Worm (Caenorhabditis elegans): ENCODE data around the gene VB0395L.1.

DNA sequence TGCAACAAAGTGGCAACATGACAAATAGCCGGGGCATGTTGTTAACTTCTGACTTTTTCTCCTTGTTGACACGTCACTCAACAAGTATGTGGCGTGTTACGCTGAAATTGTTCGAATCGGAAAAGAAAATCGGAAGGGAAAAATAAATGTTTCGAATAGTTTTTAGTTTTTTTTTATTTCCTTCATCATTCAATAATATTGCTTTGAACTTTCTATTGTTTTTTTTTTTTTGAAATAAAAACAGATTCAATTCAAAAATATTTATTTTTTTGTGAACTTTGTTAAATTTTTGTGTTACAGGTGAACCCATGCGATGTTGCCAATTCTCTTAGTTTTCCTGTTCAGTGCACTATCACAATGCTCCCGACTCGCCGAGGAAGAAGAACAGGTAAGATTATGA is 32.8 kb upstream of the VB0395L.1 start, which contains the start of gene cpd-2:
- TF ChIP-seq tbx-11 (GFP tag; IDR thresholded peaks at IDR 0.05) (no peak), ceh-13 (GFP tag; optimal IDR thresholded peaks at IDR 0.05) (no peak), ama-1 (optimal IDR thresholded peaks at IDR 0.05) (no peak), tra-4 (tag; optimal IDR thresholded peaks at IDR 0.05) (no peak), flt-1 (GFP tag; IDR thresholded peaks at IDR 0.05) (no peak), aly-1 (tag; optimal IDR thresholded peaks at IDR 0.05) (no peak), sea-1 (GFP tag; conservative IDR thresholded peaks at IDR 0.05) (no peak), ceh-36 (tag; optimal IDR thresholded peaks at IDR 0.05) (no peak)
